Fruit fly (Drosophila melanogaster) whole organism, pupa: ENCODE data around the gene Or65c.

ENCODE experiments used
- CG10348 ChIP-seq: fragments of 200-800 bp; sonication (Bioruptor generic); IDR thresholded peaks from 2 replicates; pipeline ENCODE4 v1.3.6; 2022; ENCODE audit warnings: missing biosample characterization, missing genetic modification characterization
- CG12605 ChIP-seq: fragments of 200-800 bp; sonication (Bioruptor generic); IDR thresholded peaks from 2 replicates; pipeline ENCODE4 v1.3.6; 2022; ENCODE audit warnings: missing biosample characterization, missing genetic modification characterization
- CG14655 ChIP-seq: fragments of 200-800 bp; sonication (Bioruptor generic); optimal IDR thresholded peaks from 3 replicates; lab custom pipeline; 2017; ENCODE audit warnings: mild to moderate bottlenecking, missing biosample characterization, missing genetic modification reagents, missing genetic modification characterization
- CG17806 ChIP-seq: fragments of 200-800 bp; sonication (Bioruptor generic); optimal IDR thresholded peaks from 2 replicates; lab custom pipeline; 2018; ENCODE audit warnings: missing biosample characterization, mild to moderate bottlenecking, missing genetic modification characterization, moderate library complexity
- CG32121 ChIP-seq: fragments of 200-800 bp; sonication (Bioruptor generic); IDR thresholded peaks from 2 replicates; pipeline ENCODE4 v1.3.6; 2022; ENCODE audit warnings: missing biosample characterization, missing genetic modification characterization
- CG34367 ChIP-seq: fragments of 200-800 bp; sonication (Bioruptor generic); optimal IDR thresholded peaks from 2 replicates; lab custom pipeline; 2018; ENCODE audit warnings: missing biosample characterization, mild to moderate bottlenecking, missing genetic modification characterization
- CG8159 ChIP-seq: fragments of 200-800 bp; sonication (Bioruptor generic); optimal IDR thresholded peaks from 3 replicates; lab custom pipeline; 2018; ENCODE audit warnings: missing biosample characterization, mild to moderate bottlenecking, missing genetic modification characterization, moderate library complexity
- EcR ChIP-seq: fragments of 200-800 bp; sonication (Bioruptor generic); optimal IDR thresholded peaks from 3 replicates; lab custom pipeline; 2019; ENCODE audit warnings: missing biosample characterization, missing genetic modification characterization, mild to moderate bottlenecking, moderate library complexity, missing genetic modification reagents
- Pif1A ChIP-seq: fragments of 200-800 bp; sonication (Bioruptor generic); optimal IDR thresholded peaks from 3 replicates; lab custom pipeline; 2016; ENCODE audit warnings: missing biosample characterization, missing genetic modification characterization
- Pif1B ChIP-seq: fragments of 200-800 bp; sonication (Bioruptor generic); optimal IDR thresholded peaks from 3 replicates; lab custom pipeline; 2016; ENCODE audit warnings: missing biosample characterization, missing genetic modification characterization

- TF ChIP-seq CG14655 (GFP tag; lab: Kevin White, UChicago) (no peak), CG17806 (tag; lab: Kevin White, UChicago) (no peak), EcR (GFP tag; lab: Kevin White, UChicago) (no peak), CG34367 (tag; lab: Kevin White, UChicago) (no peak), Pif1A (GFP tag; lab: Kevin White, UChicago) (no peak), Pif1B (GFP tag; lab: Kevin White, UChicago) (no peak), CG12605 (no peak), CG8159 (tag; lab: Kevin White, UChicago) (no peak), CG10348 (no peak), CG32121 (GFP tag; lab: Robert Waterston, UW) (no peak)
Observed at dm6 chr3L:6320311-6320710, 7.1 kb upstream of the Or65c start, which contains the start of gene Or65a.
